Fruit fly (Drosophila melanogaster): ENCODE results near the gene CG13950.

Gene CG13950

dm6 chr2L:819315-820032, 40.5 kb upstream of the CG13950 start, which contains the start of the genes PGAP2 and Clp (continued):
- TF ChIP-seq ATbp (GFP tag; optimal IDR thresholded peaks at IDR 0.05) (peak; percentile 6), CG13123 (GFP tag; optimal IDR thresholded peaks at IDR 0.05) (peak; percentile 38), btn (GFP tag; optimal IDR thresholded peaks at IDR 0.05) (no peak), bsh (GFP tag; optimal IDR thresholded peaks at IDR 0.05) (peak in 1 of 2 experiments; percentile 72), HmgD (GFP tag; optimal IDR thresholded peaks at IDR 0.05) (no peak), CG4854 (GFP tag; optimal IDR thresholded peaks at IDR 0.05) (peak; percentile 20), zen2 (GFP tag; IDR thresholded peaks at IDR 0.05; ENCODE audit: partially characterized antibody) (no peak), Mrtf (GFP tag; IDR thresholded peaks at IDR 0.05) (peak; percentile 51; the same call in 1 of the 3 replicates), CG2116 (GFP tag; optimal IDR thresholded peaks at IDR 0.05) (peak; percentile 72), CG6765 (GFP tag; optimal IDR thresholded peaks at IDR 0.05) (no peak), CG3995 (GFP tag; optimal IDR thresholded peaks at IDR 0.05) (peak; percentile 9), CG15514 (GFP tag; optimal IDR thresholded peaks at IDR 0.05) (peak; percentile 59), GATAe (GFP tag; conservative IDR thresholded peaks at IDR 0.05) (no peak), CG8478 (optimal IDR thresholded peaks at IDR 0.05) (no peak), Aef1 (GFP tag; IDR thresholded peaks at IDR 0.05) (peak; percentile 82), salm (tag; optimal IDR thresholded peaks at IDR 0.05) (no peak), sna (GFP tag; IDR thresholded peaks at IDR 0.05; ENCODE audit: partially characterized antibody) (no peak), sd (tag; optimal IDR thresholded peaks at IDR 0.05) (no peak), CG10431 (GFP tag; optimal IDR thresholded peaks at IDR 0.05) (no peak), pita (GFP tag; optimal IDR thresholded peaks at IDR 0.05) (no peak), Dp (GFP tag; optimal IDR thresholded peaks at IDR 0.05) (peak; percentile 17), CG8765 (GFP tag; IDR thresholded peaks at IDR 0.05) (peak; percentile 52; the same call in 1 of the 2 replicates), bbx (GFP tag; IDR thresholded peaks at IDR 0.05; ENCODE audit: partially characterized antibody) (0 out of 2 replicates have a peak, but pooled peaks have one; percentile 10), CG10959 (GFP tag; IDR thresholded peaks at IDR 0.05) (peak; percentile 40; the same call in 1 of the 2 replicates), HLH54F (GFP tag; optimal IDR thresholded peaks at IDR 0.05) (peak; percentile 50), CG18764 (GFP tag; optimal IDR thresholded peaks at IDR 0.05) (peak; percentile 60), usp (GFP tag; optimal IDR thresholded peaks at IDR 0.05) (no peak), Kr (GFP tag; optimal IDR thresholded peaks at IDR 0.05) (no peak), CG10979 (tag; optimal IDR thresholded peaks at IDR 0.05) (peak; percentile 85), hbn (GFP tag; IDR thresholded peaks at IDR 0.05; ENCODE audit: partially characterized antibody) (0 out of 2 replicates have a peak, but pooled peaks have one; percentile 31), CG18262 (tag; optimal IDR thresholded peaks at IDR 0.05) (peak; percentile 79), jumu (GFP tag; optimal IDR thresholded peaks at IDR 0.05) (peak; percentile 25), al (GFP tag; IDR thresholded peaks at IDR 0.05) (peak; percentile 67), nau (GFP tag; optimal IDR thresholded peaks at IDR 0.05) (no peak), CG7372 (GFP tag; IDR thresholded peaks at IDR 0.05) (peak; percentile 93), crc (GFP tag; optimal IDR thresholded peaks at IDR 0.05) (no peak), Elba2 (GFP tag; optimal IDR thresholded peaks at IDR 0.05) (no peak), ro (GFP tag; IDR thresholded peaks at IDR 0.05) (peak; percentile 30; the same call in 1 of the 2 replicates), BEAF-32 (GFP tag; optimal IDR thresholded peaks at IDR 0.05) (peak; percentile 77), CG17186 (GFP tag; optimal IDR thresholded peaks at IDR 0.05) (peak; percentile 48), emc (GFP tag; optimal IDR thresholded peaks at IDR 0.05) (peak; percentile 13), Poxn (GFP tag; IDR thresholded peaks at IDR 0.05) (peak; percentile 23; the same call in 1 of the 2 replicates), CG11560 (tag; IDR thresholded peaks at IDR 0.05) (no peak), tup (GFP tag; optimal IDR thresholded peaks at IDR 0.05) (peak; percentile 13), CG7928 (GFP tag; optimal IDR thresholded peaks at IDR 0.05) (no peak), az2 (GFP tag; optimal IDR thresholded peaks at IDR 0.05) (peak; percentile 64), exex (tag; optimal IDR thresholded peaks at IDR 0.05) (peak; percentile 53), luna (GFP tag; optimal IDR thresholded peaks at IDR 0.05) (no peak), mam (GFP tag; optimal IDR thresholded peaks at IDR 0.05) (peak; percentile 64)

Measured in whole organism, embryonic.